Worm (Caenorhabditis elegans) whole organism, L1 larva: Measurements from ENCODE around the gene C04E12.5.

Source experiments
- C16A3.4 ChIP-seq: fragments of 150-350 bp; optimal IDR thresholded peaks from 2 replicates; lab custom pipeline; 2014; ENCODE audit warnings: missing biosample characterization, missing genetic modification characterization
- F16B12.6 ChIP-seq: fragments of 150-350 bp; optimal IDR thresholded peaks from 2 replicates; lab custom pipeline; 2014; ENCODE audit warnings: missing biosample characterization, missing genetic modification characterization
- Y116A8C.19 ChIP-seq: sonication (generic microtip); optimal IDR thresholded peaks from 2 replicates; lab custom pipeline; 2016; ENCODE audit warnings: missing compliant biosample characterization, missing genetic modification characterization, borderline replicate concordance
- ama-1 ChIP-seq: fragments of 150-350 bp; optimal IDR thresholded peaks from 2 replicates; lab custom pipeline; 2014
- ceh-63 ChIP-seq: fragments of 200-800 bp; sonication (Bioruptor generic); optimal IDR thresholded peaks from 2 replicates; lab custom pipeline; 2018; ENCODE audit warnings: mild to moderate bottlenecking, missing genetic modification characterization, missing compliant biosample characterization
- ceh-8 ChIP-seq: fragments of 200-800 bp; sonication (Bioruptor generic); optimal IDR thresholded peaks from 2 replicates; lab custom pipeline; 2018; ENCODE audit warnings: mild to moderate bottlenecking, missing genetic modification characterization, moderate library complexity, missing compliant biosample characterization
- ceh-82 ChIP-seq, 3 experiments: fragments of 150-350 bp in 1 of 3; sonication (generic microtip) in 2 of 3; optimal IDR thresholded peaks; 2 replicates each; lab custom pipeline; 2014 to 2017; ENCODE audit warnings: missing biosample characterization in 3 of 3, missing genetic modification characterization in 3 of 3
- dpl-1 ChIP-seq, 3 experiments: fragments of 150-350 bp in 2 of 3; sonication (generic microtip) in 1 of 3; optimal IDR thresholded peaks; 2 replicates each; lab custom pipeline; 2014 to 2017; ENCODE audit warnings: missing biosample characterization in 3 of 3, missing genetic modification characterization in 3 of 3, missing genetic modification reagents in 3 of 3
- efl-1 ChIP-seq, 4 experiments: fragments of 150-350 bp; optimal IDR thresholded peaks in 3 of 4; peaks in 1 of 4; 1 replicate in 1 of 4; 2 replicates in 3 of 4; lab custom pipeline; 2014; ENCODE audit warnings: missing biosample characterization in 2 of 4, missing genetic modification characterization in 2 of 4, missing genetic modification reagents in 2 of 4
- efl-3 ChIP-seq: fragments of 200-800 bp; sonication (Bioruptor generic); optimal IDR thresholded peaks from 2 replicates; lab custom pipeline; 2018; ENCODE audit warnings: mild to moderate bottlenecking, missing genetic modification characterization, missing compliant biosample characterization
- elt-3 ChIP-seq, 6 experiments: fragments of 150-350 bp in 1 of 6; sonication (generic microtip); optimal IDR thresholded peaks; 2 replicates each; lab custom pipeline; 2017 to 2018; ENCODE audit warnings: missing biosample characterization in 6 of 6, missing genetic modification characterization in 6 of 6, inconsistent platforms in 1 of 6
- fkh-10 ChIP-seq: sonication (generic microtip); optimal IDR thresholded peaks from 2 replicates; lab custom pipeline; 2017; ENCODE audit warnings: missing biosample characterization, missing genetic modification reagents, missing genetic modification characterization
- fkh-4 ChIP-seq: sonication (generic microtip); optimal IDR thresholded peaks from 2 replicates; lab custom pipeline; 2016; ENCODE audit warnings: missing compliant biosample characterization, missing genetic modification characterization, borderline replicate concordance
- fos-1 ChIP-seq: fragments of 150-350 bp; optimal IDR thresholded peaks from 2 replicates; lab custom pipeline; 2014; ENCODE audit warnings: missing biosample characterization, missing genetic modification characterization
- hlh-17 ChIP-seq: fragments of 200-800 bp; sonication (Bioruptor generic); optimal IDR thresholded peaks from 2 replicates; lab custom pipeline; 2018; ENCODE audit warnings: missing genetic modification characterization, mild to moderate bottlenecking, missing compliant biosample characterization, moderate library complexity, borderline replicate concordance
- hlh-4 ChIP-seq: sonication (generic microtip); optimal IDR thresholded peaks from 2 replicates; lab custom pipeline; 2016; ENCODE audit warnings: mild to moderate bottlenecking, missing genetic modification characterization, missing compliant biosample characterization
- hpl-2 ChIP-seq: fragments of 150-350 bp; optimal IDR thresholded peaks from 2 replicates; lab custom pipeline; 2014; ENCODE audit warnings: missing biosample characterization, missing genetic modification reagents, missing genetic modification characterization
- irx-1 ChIP-seq: sonication (generic microtip); optimal IDR thresholded peaks from 2 replicates; lab custom pipeline; 2016; ENCODE audit warnings: missing genetic modification characterization, missing compliant biosample characterization
- lin-14 ChIP-seq: fragments of 200-800 bp; sonication (Bioruptor generic); optimal IDR thresholded peaks from 2 replicates; lab custom pipeline; 2018; ENCODE audit warnings: mild to moderate bottlenecking, missing genetic modification characterization, moderate library complexity, missing compliant biosample characterization
- lin-35 ChIP-seq, 2 experiments: fragments of 150-350 bp; optimal IDR thresholded peaks; 2 replicates each; lab custom pipeline; 2014; ENCODE audit warnings: missing biosample characterization in 2 of 2, missing genetic modification characterization in 2 of 2, missing genetic modification reagents in 2 of 2
- lir-3 ChIP-seq: sonication (generic microtip); optimal IDR thresholded peaks from 2 replicates; lab custom pipeline; 2016; ENCODE audit warnings: mild to moderate bottlenecking, missing genetic modification characterization, moderate library complexity, missing compliant biosample characterization; ENCODE audit not compliant: poor library complexity
- mdl-1 ChIP-seq, 2 experiments: fragments of 150-350 bp; optimal IDR thresholded peaks; 2 replicates each; lab custom pipeline; 2014 to 2017; ENCODE audit warnings: missing biosample characterization in 2 of 2, missing genetic modification characterization in 2 of 2, inconsistent platforms in 1 of 2
- mef-2 ChIP-seq: fragments of 150-350 bp; optimal IDR thresholded peaks from 2 replicates; lab custom pipeline; 2014; ENCODE audit warnings: missing biosample characterization, missing genetic modification characterization
- mep-1 ChIP-seq: fragments of 150-350 bp; optimal IDR thresholded peaks from 2 replicates; lab custom pipeline; 2014; ENCODE audit warnings: missing biosample characterization, missing genetic modification characterization
- nhr-19 ChIP-seq: fragments of 200-800 bp; sonication (Bioruptor generic); conservative IDR thresholded peaks from 2 replicates; pipeline ENCODE4 v1.3.6; 2022; ENCODE audit warnings: missing genetic modification characterization, missing compliant biosample characterization
- nhr-20 ChIP-seq: sonication (generic microtip); optimal IDR thresholded peaks from 2 replicates; lab custom pipeline; 2016; ENCODE audit warnings: mild to moderate bottlenecking, missing genetic modification characterization, missing compliant biosample characterization
- nhr-237 ChIP-seq: fragments of 150-350 bp; optimal IDR thresholded peaks from 2 replicates; lab custom pipeline; 2014; ENCODE audit warnings: missing biosample characterization, missing genetic modification characterization
- nhr-28 ChIP-seq: fragments of 150-350 bp; optimal IDR thresholded peaks from 2 replicates; lab custom pipeline; 2014; ENCODE audit warnings: missing biosample characterization, missing genetic modification characterization
- nhr-71 ChIP-seq: sonication (generic microtip); optimal IDR thresholded peaks from 2 replicates; lab custom pipeline; 2016; ENCODE audit warnings: mild to moderate bottlenecking, missing genetic modification characterization, moderate library complexity, missing compliant biosample characterization
- nhr-76 ChIP-seq: sonication (generic microtip); optimal IDR thresholded peaks from 2 replicates; lab custom pipeline; 2017; ENCODE audit warnings: missing biosample characterization, missing genetic modification characterization
- pax-3 ChIP-seq: fragments of 200-800 bp; sonication (Bioruptor generic); optimal IDR thresholded peaks from 2 replicates; lab custom pipeline; 2018; ENCODE audit warnings: mild to moderate bottlenecking, missing genetic modification characterization, moderate library complexity, missing compliant biosample characterization
- pqm-1 ChIP-seq: sonication (generic microtip); optimal IDR thresholded peaks from 3 replicates; lab custom pipeline; 2017; ENCODE audit warnings: missing biosample characterization, missing genetic modification characterization
- rnt-1 ChIP-seq: sonication (generic microtip); optimal IDR thresholded peaks from 2 replicates; lab custom pipeline; 2016; ENCODE audit warnings: mild to moderate bottlenecking, missing genetic modification characterization, moderate library complexity, missing compliant biosample characterization
- snu-23 ChIP-seq: sonication (generic microtip); optimal IDR thresholded peaks from 2 replicates; lab custom pipeline; 2016; ENCODE audit warnings: missing genetic modification characterization, missing compliant biosample characterization
- swsn-7 ChIP-seq: sonication (generic microtip); optimal IDR thresholded peaks from 2 replicates; lab custom pipeline; 2016; ENCODE audit warnings: missing genetic modification characterization, missing compliant biosample characterization
- tbx-2 ChIP-seq: sonication (generic microtip); optimal IDR thresholded peaks from 2 replicates; lab custom pipeline; 2016; ENCODE audit warnings: missing genetic modification characterization, missing compliant biosample characterization
- unc-130 ChIP-seq: fragments of 150-350 bp; optimal IDR thresholded peaks from 2 replicates; lab custom pipeline; 2017; ENCODE audit warnings: missing biosample characterization, missing genetic modification characterization, inconsistent platforms
- unc-62 ChIP-seq: fragments of 150-350 bp; optimal IDR thresholded peaks from 2 replicates; lab custom pipeline; 2014; ENCODE audit warnings: missing biosample characterization, missing genetic modification reagents, missing genetic modification characterization
- unc-98 ChIP-seq: fragments of 200-800 bp; sonication (Bioruptor generic); IDR thresholded peaks from 2 replicates; pipeline ENCODE4 v1.3.6; 2022; ENCODE audit warnings: missing genetic modification characterization, missing compliant biosample characterization
- xbp-1 ChIP-seq: sonication (generic microtip); optimal IDR thresholded peaks from 2 replicates; lab custom pipeline; 2016; ENCODE audit warnings: missing genetic modification characterization, missing compliant biosample characterization
- zip-4 ChIP-seq: fragments of 200-800 bp; sonication (Bioruptor generic); optimal IDR thresholded peaks from 2 replicates; lab custom pipeline; 2018; ENCODE audit warnings: mild to moderate bottlenecking, missing genetic modification characterization, moderate library complexity, missing compliant biosample characterization
- ztf-11 ChIP-seq, 2 experiments: sonication (generic microtip); optimal IDR thresholded peaks; 2 replicates each; lab custom pipeline; 2016 to 2017; ENCODE audit warnings: missing genetic modification characterization in 2 of 2, missing biosample characterization in 1 of 2, missing compliant biosample characterization in 1 of 2

The C04E12.5 gene

ce11 chrV:3346434-3347019, 11.8 kb upstream of the C04E12.5 start, which contains the start of gene fbxa-65 (continued):
- TF ChIP-seq snu-23 (GFP tag; lab: Kevin White, UChicago) (peak; percentile 19), mdl-1 (tag; optimal IDR thresholded peaks at IDR 0.05; lab: Kevin White, UChicago) (no peak), unc-130 (no peak), nhr-76 (no peak), efl-1 (optimal IDR thresholded peaks at IDR 0.05; lab: Kevin White, UChicago) (peak; percentile 9 to 39), efl-1 (GFP tag; optimal IDR thresholded peaks at IDR 0.05 in 1 of 2; lab: Kevin White, UChicago) (peak; percentile 36 to 85), dpl-1 (GFP tag; optimal IDR thresholded peaks at IDR 0.05; lab: Kevin White, UChicago) (peak in 2 of 3 experiments; percentile 28 to 47), pqm-1 (tag; lab: Kevin White, UChicago) (no peak), nhr-237 (tag; lab: Kevin White, UChicago) (no peak), zip-4 (GFP tag; lab: Kevin White, UChicago) (no peak), unc-98 (GFP tag; lab: Robert Waterston, UW) (no peak), pax-3 (tag; lab: Kevin White, UChicago) (no peak), tbx-2 (tag; lab: Kevin White, UChicago) (no peak), swsn-7 (tag; lab: Kevin White, UChicago) (peak; percentile 3), fos-1 (tag; lab: Kevin White, UChicago) (no peak), nhr-71 (tag; lab: Kevin White, UChicago) (peak; percentile 19), mef-2 (tag; lab: Kevin White, UChicago) (no peak), efl-3 (GFP tag; lab: Kevin White, UChicago) (no peak), unc-62 (no peak), ama-1 (no peak), ceh-82 (tag; optimal IDR thresholded peaks at IDR 0.05; lab: Kevin White, UChicago) (no peak), lir-3 (tag; lab: Kevin White, UChicago) (no peak), ceh-63 (GFP tag; lab: Kevin White, UChicago) (no peak)
- TF ChIP-seq, all 84 proteins: peak for 13

- TF ChIP-seq mep-1 (tag; lab: Kevin White, UChicago) (no peak), rnt-1 (peak; percentile 57), nhr-71 (tag; lab: Kevin White, UChicago) (peak; percentile 43), nhr-237 (tag; lab: Kevin White, UChicago) (no peak), nhr-20 (tag; lab: Kevin White, UChicago) (peak; percentile 12), unc-62 (no peak), Y116A8C.19 (tag; lab: Kevin White, UChicago) (no peak), lin-14 (peak; percentile 49), nhr-19 (GFP tag; lab: Robert Waterston, UW) (peak; percentile 22; the same call in 1 of the 2 replicates)
Observed at ce11 chrV:3347486-3347885, 10.9 kb upstream of the C04E12.5 start.

- TF ChIP-seq nhr-20 (tag; lab: Kevin White, UChicago) (no peak), nhr-76 (no peak), lin-35 (GFP tag; optimal IDR thresholded peaks at IDR 0.05; lab: Kevin White, UChicago) (no peak), lin-14 (peak; percentile 12)
Observed at ce11 chrV:3349877-3350276, 8.5 kb upstream of the C04E12.5 start, which contains the start of gene C17B7.15. Gene C17B7.15 (plus strand): TSS chrV:3350177.

ce11 chrV:3351266-3351665, 7.1 kb upstream of the C04E12.5 start, which contains the start of gene str-63:
Gene str-63 (plus strand): TSS chrV:3351566.
- TF ChIP-seq rnt-1 = no peak
- no peak for TF ChIP-seq C16A3.4 (tag; lab: Kevin White, UChicago)
- no peak for TF ChIP-seq fkh-4 (tag; lab: Kevin White, UChicago)
- TF ChIP-seq mdl-1 (tag; optimal IDR thresholded peaks at IDR 0.05; lab: Kevin White, UChicago) = no peak
- no peak for TF ChIP-seq ztf-11 (tag; optimal IDR thresholded peaks at IDR 0.05; lab: Kevin White, UChicago)
- no peak for TF ChIP-seq hlh-17 (GFP tag; lab: Kevin White, UChicago)
- no peak for TF ChIP-seq ceh-8
- no peak for TF ChIP-seq hlh-4 (tag; lab: Kevin White, UChicago)
- no peak for TF ChIP-seq elt-3 (tag; optimal IDR thresholded peaks at IDR 0.05; lab: Kevin White, UChicago)
- TF ChIP-seq F16B12.6 (tag; lab: Kevin White, UChicago) = no peak
- TF ChIP-seq ceh-82 (tag; optimal IDR thresholded peaks at IDR 0.05; lab: Kevin White, UChicago) = no peak
- TF ChIP-seq ceh-63 (GFP tag; lab: Kevin White, UChicago) = no peak
- TF ChIP-seq xbp-1 (tag; lab: Kevin White, UChicago) = no peak
- TF ChIP-seq nhr-71 (tag; lab: Kevin White, UChicago) = no peak
- no peak for TF ChIP-seq unc-98 (GFP tag; lab: Robert Waterston, UW)
- no peak for TF ChIP-seq hpl-2 (GFP tag; lab: Kevin White, UChicago)
- TF ChIP-seq nhr-28 (tag; lab: Kevin White, UChicago) = no peak
- no peak for TF ChIP-seq fkh-10 (GFP tag; lab: Kevin White, UChicago)
- TF ChIP-seq irx-1 (tag; lab: Kevin White, UChicago) = no peak
- TF ChIP-seq, all 84 proteins: peak for 0
